Fruit fly (Drosophila melanogaster): ENCODE data around the gene eIF3a.
A peak's percentile ranks its signal among the peaks of the same experiment; 100 is the strongest.

eIF3a gene

dm6 chr3R:4478220-4479037 lies 44.7 kb upstream of the eIF3a start (continued):
- peak; percentile 73 for TF ChIP-seq CG30431 (GFP tag; optimal IDR thresholded peaks at IDR 0.05)
- TF ChIP-seq unc-4 (GFP tag; IDR thresholded peaks at IDR 0.05; ENCODE audit: partially characterized antibody) = no peak; the same call in 1 of the 2 replicates
- TF ChIP-seq sr (GFP tag; IDR thresholded peaks at IDR 0.05) = peak; percentile 75; the same call in 2 of the 3 replicates
- TF ChIP-seq Drgx (GFP tag; IDR thresholded peaks at IDR 0.05) = peak; percentile 81
- peak; percentile 84 for TF ChIP-seq CG33213 (GFP tag; optimal IDR thresholded peaks at IDR 0.05)
- peak; percentile 85 for TF ChIP-seq BtbVII (GFP tag; optimal IDR thresholded peaks at IDR 0.05)
- no peak for TF ChIP-seq Opbp (GFP tag; IDR thresholded peaks at IDR 0.05; ENCODE audit: partially characterized antibody)
- TF ChIP-seq jigr1 (GFP tag; IDR thresholded peaks at IDR 0.05) = 0 out of 3 replicates have a peak, but pooled peaks have one; percentile 53
- peak; percentile 72 for TF ChIP-seq Myb (GFP tag; optimal IDR thresholded peaks at IDR 0.05)
- peak; percentile 55 for TF ChIP-seq org-1 (GFP tag; optimal IDR thresholded peaks at IDR 0.05)
- TF ChIP-seq HLH3B (GFP tag; IDR thresholded peaks at IDR 0.05) = peak; percentile 90
- peak; percentile 95 for TF ChIP-seq slbo (GFP tag; IDR thresholded peaks at IDR 0.05)
- TF ChIP-seq bowl (GFP tag; IDR thresholded peaks at IDR 0.05) = peak; percentile 79
- TF ChIP-seq CG10366 (GFP tag; IDR thresholded peaks at IDR 0.05) = peak; percentile 88
- TF ChIP-seq slp2 (GFP tag; optimal IDR thresholded peaks at IDR 0.05) = peak; percentile 79
- peak; percentile 80 for TF ChIP-seq CG18262 (tag; optimal IDR thresholded peaks at IDR 0.05)
- TF ChIP-seq shn (GFP tag; optimal IDR thresholded peaks at IDR 0.05) = peak; percentile 71
- TF ChIP-seq CG18619 (GFP tag; optimal IDR thresholded peaks at IDR 0.05) = peak; percentile 81
- peak; percentile 30 for TF ChIP-seq CG17802 (tag; optimal IDR thresholded peaks at IDR 0.05)
- peak; percentile 82 for TF ChIP-seq C15 (GFP tag; IDR thresholded peaks at IDR 0.05)
- peak; percentile 90 for TF ChIP-seq Ada2b (GFP tag; IDR thresholded peaks at IDR 0.05)
- no peak for TF ChIP-seq pita (GFP tag; optimal IDR thresholded peaks at IDR 0.05)
- TF ChIP-seq zfh2 (GFP tag; optimal IDR thresholded peaks at IDR 0.05) = peak; percentile 87
- TF ChIP-seq pum (GFP tag; optimal IDR thresholded peaks at IDR 0.05) = peak; percentile 79
- TF ChIP-seq gro (GFP tag; optimal IDR thresholded peaks at IDR 0.05) = peak; percentile 93
- peak; percentile 91 for TF ChIP-seq HHEX (GFP tag; optimal IDR thresholded peaks at IDR 0.05)
- peak; percentile 75 to 86 for TF ChIP-seq chif (GFP tag; optimal IDR thresholded peaks at IDR 0.05)
- TF ChIP-seq CG15011 (GFP tag; optimal IDR thresholded peaks at IDR 0.05) = peak; percentile 62
- peak; percentile 43 for TF ChIP-seq CG10431 (GFP tag; optimal IDR thresholded peaks at IDR 0.05)
- TF ChIP-seq CG5953 (GFP tag; IDR thresholded peaks at IDR 0.05) = peak; percentile 80; the same call in 1 of the 2 replicates
- TF ChIP-seq ssp (GFP tag; IDR thresholded peaks at IDR 0.05) = peak; percentile 47; the same call in 1 of the 2 replicates
- TF ChIP-seq Dip2 (GFP tag; IDR thresholded peaks at IDR 0.05) = no peak
- TF ChIP-seq CG16863 (GFP tag; optimal IDR thresholded peaks at IDR 0.05) = peak; percentile 79
- TF ChIP-seq toy (GFP tag; IDR thresholded peaks at IDR 0.05) = peak; percentile 80
- peak; percentile 82 for TF ChIP-seq Fer3 (tag; optimal IDR thresholded peaks at IDR 0.05)
- TF ChIP-seq sens (GFP tag) = peak; percentile 98
- TF ChIP-seq Trl (optimal IDR thresholded peaks at IDR 0.05) = peak; percentile 80 to 94
- TF ChIP-seq Trl (GFP tag; optimal IDR thresholded peaks at IDR 0.05) = peak; percentile 92
- TF ChIP-seq lov (optimal IDR thresholded peaks at IDR 0.05) = no peak
- peak; percentile 87; the same call in 2 of the 3 replicates for TF ChIP-seq lov (GFP tag; IDR thresholded peaks at IDR 0.05)
- peak; percentile 37 for TF ChIP-seq CG12299 (tag; optimal IDR thresholded peaks at IDR 0.05)
- TF ChIP-seq NC2β (GFP tag; optimal IDR thresholded peaks at IDR 0.05) = peak; percentile 79
- TF ChIP-seq CG10959 (GFP tag; IDR thresholded peaks at IDR 0.05) = peak; percentile 60; the same call in 1 of the 2 replicates
- peak; percentile 60 for TF ChIP-seq ftz-f1 (GFP tag; optimal IDR thresholded peaks at IDR 0.05)
- peak; percentile 86 for TF ChIP-seq CG13624 (GFP tag; optimal IDR thresholded peaks at IDR 0.05)
- TF ChIP-seq CG12391 (tag; optimal IDR thresholded peaks at IDR 0.05) = peak; percentile 84
- TF ChIP-seq fu2 (GFP tag; optimal IDR thresholded peaks at IDR 0.05) = peak; percentile 81
- TF ChIP-seq Pdp1 (GFP tag; optimal IDR thresholded peaks at IDR 0.05) = peak; percentile 83 to 87
- TF ChIP-seq grn (GFP tag; optimal IDR thresholded peaks at IDR 0.05) = peak; percentile 25
- peak; percentile 81 for TF ChIP-seq dati (GFP tag; IDR thresholded peaks at IDR 0.05)

Measured in whole organism, embryonic.